Fruit fly (Drosophila melanogaster) whole organism, embryonic: Measurements from ENCODE around the gene Rad60.
A peak's percentile ranks its signal among the peaks of the same experiment; 100 is the strongest.

Experiments used
- Atf6 ChIP-seq: fragments of 200-800 bp; sonication (Bioruptor generic); IDR thresholded peaks from 2 replicates; pipeline ENCODE4 v1.3.6; 2022; ENCODE audit warnings: missing biosample characterization, missing genetic modification characterization
- CG1024 ChIP-seq: fragments of 200-800 bp; sonication (Bioruptor generic); IDR thresholded peaks from 2 replicates; pipeline ENCODE4 v1.3.6; 2022; ENCODE audit warnings: missing biosample characterization, missing genetic modification characterization
- CG12155 ChIP-seq: fragments of 200-800 bp; sonication (Bioruptor generic); optimal IDR thresholded peaks from 3 replicates; lab custom pipeline; 2016; ENCODE audit warnings: missing biosample characterization, missing genetic modification characterization
- CG1233 ChIP-seq: fragments of 200-800 bp; sonication (Bioruptor generic); optimal IDR thresholded peaks from 4 replicates; lab custom pipeline; 2018; ENCODE audit warnings: missing biosample characterization, mild to moderate bottlenecking, missing genetic modification characterization
- CG12659 ChIP-seq: fragments of 200-800 bp; sonication (Bioruptor generic); optimal IDR thresholded peaks from 3 replicates; lab custom pipeline; 2017; ENCODE audit warnings: mild to moderate bottlenecking, missing biosample characterization, missing genetic modification reagents, missing genetic modification characterization
- CG14710 ChIP-seq: fragments of 200-800 bp; sonication (Bioruptor generic); optimal IDR thresholded peaks from 3 replicates; lab custom pipeline; 2019; ENCODE audit warnings: missing biosample characterization, mild to moderate bottlenecking, missing genetic modification characterization, moderate library complexity
- CG14965 ChIP-seq: fragments of 200-800 bp; sonication (Bioruptor generic); optimal IDR thresholded peaks from 2 replicates; lab custom pipeline; 2016; ENCODE audit warnings: missing biosample characterization, missing genetic modification characterization, borderline replicate concordance
- CG17186 ChIP-seq: fragments of 200-800 bp; sonication (Bioruptor generic); optimal IDR thresholded peaks from 3 replicates; lab custom pipeline; 2017; ENCODE audit warnings: missing biosample characterization, missing genetic modification reagents, missing genetic modification characterization
- CG18619 ChIP-seq: fragments of 200-800 bp; sonication (Bioruptor generic); optimal IDR thresholded peaks from 3 replicates; lab custom pipeline; 2017; ENCODE audit warnings: missing biosample characterization, mild to moderate bottlenecking, missing genetic modification characterization
- CG2678 ChIP-seq: fragments of 200-800 bp; sonication (Bioruptor generic); optimal IDR thresholded peaks from 3 replicates; lab custom pipeline; 2019; ENCODE audit warnings: missing biosample characterization, mild to moderate bottlenecking, missing genetic modification characterization, moderate library complexity
- CG34224 ChIP-seq: fragments of 200-800 bp; sonication (Bioruptor generic); IDR thresholded peaks from 3 replicates; pipeline ENCODE4 v1.3.6; 2022; ENCODE audit warnings: missing biosample characterization, missing genetic modification characterization; ENCODE audit not compliant: partially characterized antibody
- CG5245 ChIP-seq: fragments of 200-800 bp; sonication (Bioruptor generic); optimal IDR thresholded peaks from 3 replicates; lab custom pipeline; 2016; ENCODE audit warnings: missing biosample characterization, missing genetic modification characterization
- CG6272 ChIP-seq: fragments of 200-800 bp; sonication (Bioruptor generic); IDR thresholded peaks from 2 replicates; pipeline ENCODE4 v1.3.6; 2022; ENCODE audit warnings: missing biosample characterization, missing genetic modification characterization
- CG6765 ChIP-seq: fragments of 200-800 bp; sonication (Bioruptor generic); optimal IDR thresholded peaks from 3 replicates; lab custom pipeline; 2017; ENCODE audit warnings: missing biosample characterization, mild to moderate bottlenecking, missing genetic modification characterization
- CG8089 ChIP-seq: fragments of 200-800 bp; sonication (Bioruptor generic); optimal IDR thresholded peaks from 3 replicates; lab custom pipeline; 2016; ENCODE audit warnings: missing biosample characterization, missing genetic modification characterization
- CG8478 ChIP-seq: fragments of >200 bp; optimal IDR thresholded peaks from 2 replicates; lab custom pipeline; 2018
- CHES-1-like ChIP-seq: fragments of 200-800 bp; sonication (Bioruptor generic); optimal IDR thresholded peaks from 2 replicates; lab custom pipeline; 2016; ENCODE audit warnings: missing biosample characterization, missing genetic modification characterization
- CoRest ChIP-seq: fragments of 200-800 bp; sonication (Bioruptor generic); optimal IDR thresholded peaks from 3 replicates; lab custom pipeline; 2018; ENCODE audit warnings: missing biosample characterization, mild to moderate bottlenecking, missing genetic modification characterization, moderate library complexity
- Dll ChIP-seq: fragments of 200-800 bp; sonication (Bioruptor generic); IDR thresholded peaks from 4 replicates; pipeline ENCODE4 v1.3.6; 2022; ENCODE audit warnings: missing biosample characterization, missing genetic modification characterization; ENCODE audit not compliant: partially characterized antibody
- Gsc ChIP-seq: fragments of 200-800 bp; sonication (Bioruptor generic); IDR thresholded peaks from 2 replicates; pipeline ENCODE4 v1.3.6; 2022; ENCODE audit warnings: missing biosample characterization, missing genetic modification characterization
- HLH3B ChIP-seq: fragments of 200-800 bp; sonication (Bioruptor generic); IDR thresholded peaks from 2 replicates; pipeline ENCODE4 v1.3.6; 2022; ENCODE audit warnings: missing biosample characterization, missing genetic modification characterization
- HLHmδ ChIP-seq: fragments of 200-800 bp; sonication (Bioruptor generic); optimal IDR thresholded peaks from 2 replicates; lab custom pipeline; 2018; ENCODE audit warnings: missing biosample characterization, mild to moderate bottlenecking, missing genetic modification characterization, moderate library complexity
- HmgD ChIP-seq: fragments of 200-800 bp; sonication (Bioruptor generic); optimal IDR thresholded peaks from 3 replicates; lab custom pipeline; 2016; ENCODE audit warnings: missing biosample characterization, missing genetic modification characterization
- Lim3 ChIP-seq: fragments of 200-800 bp; sonication (Bioruptor generic); IDR thresholded peaks from 2 replicates; pipeline ENCODE4 v1.3.6; 2022; ENCODE audit warnings: missing biosample characterization, missing genetic modification characterization
- Neu2 ChIP-seq: fragments of 200-800 bp; sonication (Bioruptor generic); optimal IDR thresholded peaks from 3 replicates; lab custom pipeline; 2016; ENCODE audit warnings: missing biosample characterization, missing genetic modification characterization, borderline replicate concordance
- Ptx1 ChIP-seq: fragments of 200-800 bp; sonication (Bioruptor generic); IDR thresholded peaks from 2 replicates; pipeline ENCODE4 v1.3.6; 2022; ENCODE audit warnings: missing biosample characterization, missing genetic modification characterization
- Side ChIP-seq: fragments of 200-800 bp; sonication (Bioruptor generic); optimal IDR thresholded peaks from 2 replicates; lab custom pipeline; 2016; ENCODE audit warnings: missing biosample characterization, missing genetic modification characterization
- Sox102F ChIP-seq: fragments of 200-800 bp; sonication (Bioruptor generic); optimal IDR thresholded peaks from 2 replicates; lab custom pipeline; 2018; ENCODE audit warnings: missing biosample characterization, mild to moderate bottlenecking, missing genetic modification characterization, moderate library complexity
- Taf1 ChIP-seq: fragments of 200-800 bp; sonication (Bioruptor generic); IDR thresholded peaks from 2 replicates; pipeline ENCODE4 v1.3.6; 2022; ENCODE audit warnings: missing biosample characterization, missing genetic modification characterization
- Xbp1 ChIP-seq: fragments of 200-800 bp; sonication (Bioruptor generic); optimal IDR thresholded peaks from 3 replicates; lab custom pipeline; 2016; ENCODE audit warnings: missing biosample characterization, mild to moderate bottlenecking, missing genetic modification characterization
- Xrp1 ChIP-seq: fragments of 200-800 bp; sonication (Bioruptor generic); IDR thresholded peaks from 2 replicates; pipeline ENCODE4 v1.3.6; 2022; ENCODE audit warnings: missing biosample characterization, missing genetic modification characterization
- amos ChIP-seq: fragments of 200-800 bp; sonication (Bioruptor generic); IDR thresholded peaks from 2 replicates; pipeline ENCODE4 v1.3.6; 2022; ENCODE audit warnings: missing biosample characterization, missing genetic modification characterization; ENCODE audit not compliant: partially characterized antibody
- az2 ChIP-seq: fragments of 200-800 bp; sonication (Bioruptor generic); optimal IDR thresholded peaks from 3 replicates; lab custom pipeline; 2016; ENCODE audit warnings: missing biosample characterization, missing genetic modification characterization
- corto ChIP-seq: fragments of 200-800 bp; sonication (Bioruptor generic); optimal IDR thresholded peaks from 2 replicates; lab custom pipeline; 2016; ENCODE audit warnings: missing biosample characterization, mild to moderate bottlenecking, missing genetic modification characterization, moderate library complexity
- crol ChIP-seq: fragments of 200-800 bp; sonication (Bioruptor generic); IDR thresholded peaks from 2 replicates; pipeline ENCODE4 v1.3.6; 2022; ENCODE audit warnings: missing biosample characterization, missing genetic modification characterization
- danr ChIP-seq: fragments of 200-800 bp; sonication (Bioruptor generic); IDR thresholded peaks from 2 replicates; pipeline ENCODE4 v1.3.6; 2022; ENCODE audit warnings: missing biosample characterization, missing genetic modification characterization
- dysf ChIP-seq: fragments of 200-800 bp; sonication (Bioruptor generic); IDR thresholded peaks from 3 replicates; pipeline ENCODE4 v1.3.6; 2022; ENCODE audit warnings: missing biosample characterization, missing genetic modification characterization
- fd64A ChIP-seq: fragments of 200-800 bp; sonication (Bioruptor generic); optimal IDR thresholded peaks from 3 replicates; lab custom pipeline; 2018; ENCODE audit warnings: missing biosample characterization, mild to moderate bottlenecking, missing genetic modification characterization
- gfzf ChIP-seq: fragments of 200-800 bp; sonication (Bioruptor generic); optimal IDR thresholded peaks from 2 replicates; lab custom pipeline; 2016; ENCODE audit warnings: missing biosample characterization, mild to moderate bottlenecking, missing genetic modification characterization, moderate library complexity
- gt ChIP-seq: fragments of 200-800 bp; sonication (Bioruptor generic); IDR thresholded peaks from 2 replicates; pipeline ENCODE4 v1.3.6; 2022; ENCODE audit warnings: missing biosample characterization, missing genetic modification characterization
- ind ChIP-seq: fragments of 200-800 bp; sonication (Bioruptor generic); optimal IDR thresholded peaks from 3 replicates; lab custom pipeline; 2016; ENCODE audit warnings: missing biosample characterization, missing genetic modification characterization
- jumu ChIP-seq: fragments of 200-800 bp; sonication (Bioruptor generic); optimal IDR thresholded peaks from 3 replicates; lab custom pipeline; 2016; ENCODE audit warnings: missing biosample characterization, missing genetic modification characterization
- klu ChIP-seq: fragments of 200-800 bp; sonication (Bioruptor generic); IDR thresholded peaks from 2 replicates; pipeline ENCODE4 v1.3.6; 2022; ENCODE audit warnings: missing biosample characterization, missing genetic modification characterization
- lbe ChIP-seq: fragments of 200-800 bp; sonication (Bioruptor generic); optimal IDR thresholded peaks from 2 replicates; lab custom pipeline; 2016; ENCODE audit warnings: missing biosample characterization, mild to moderate bottlenecking, missing genetic modification characterization
- lilli ChIP-seq: fragments of 200-800 bp; sonication (Bioruptor generic); optimal IDR thresholded peaks from 3 replicates; lab custom pipeline; 2016; ENCODE audit warnings: missing biosample characterization, missing genetic modification characterization
- pho ChIP-seq: fragments of 200-800 bp; sonication (Bioruptor generic); optimal IDR thresholded peaks from 2 replicates; lab custom pipeline; 2016; ENCODE audit warnings: missing biosample characterization, missing genetic modification characterization
- pzg ChIP-seq: fragments of 200-800 bp; sonication (Bioruptor generic); optimal IDR thresholded peaks from 3 replicates; lab custom pipeline; 2018; ENCODE audit warnings: missing biosample characterization, mild to moderate bottlenecking, missing genetic modification characterization, moderate library complexity
- run ChIP-seq: fragments of 200-800 bp; sonication (Bioruptor generic); optimal IDR thresholded peaks from 3 replicates; lab custom pipeline; 2018; ENCODE audit warnings: missing biosample characterization, mild to moderate bottlenecking, missing genetic modification characterization
- shn ChIP-seq: fragments of 200-800 bp; sonication (Bioruptor generic); optimal IDR thresholded peaks from 3 replicates; lab custom pipeline; 2016; ENCODE audit warnings: missing biosample characterization, missing genetic modification characterization
- slou ChIP-seq: fragments of 200-800 bp; sonication (Bioruptor generic); optimal IDR thresholded peaks from 3 replicates; lab custom pipeline; 2016; ENCODE audit warnings: missing biosample characterization, missing genetic modification characterization
- wek ChIP-seq: fragments of 200-800 bp; sonication (Bioruptor generic); optimal IDR thresholded peaks from 3 replicates; lab custom pipeline; 2018; ENCODE audit warnings: missing biosample characterization, mild to moderate bottlenecking, missing genetic modification characterization, moderate library complexity
- zen2 ChIP-seq: fragments of 200-800 bp; sonication (Bioruptor generic); IDR thresholded peaks from 3 replicates; pipeline ENCODE4 v1.3.6; 2022; ENCODE audit warnings: missing biosample characterization, missing genetic modification characterization; ENCODE audit not compliant: partially characterized antibody

The Rad60 gene

dm6 chr3R:23221680-23222148 is 29.6 kb downstream of the Rad60 start (continued):
- TF ChIP-seq Sox102F (no peak), Dll (peak; percentile 47; the same call in 1 of the 4 replicates), HLHmδ (GFP tag; lab: Kevin White, UChicago) (no peak), corto (GFP tag; lab: Kevin White, UChicago) (no peak), klu (no peak), CG1233 (GFP tag; lab: Kevin White, UChicago) (no peak), lbe (GFP tag; lab: Kevin White, UChicago) (peak; percentile 67), CHES-1-like (no peak), CG5245 (GFP tag; lab: Kevin White, UChicago) (no peak), run (no peak), CG6272 (GFP tag; lab: Robert Waterston, UW) (no peak), crol (GFP tag; lab: Robert Waterston, UW) (no peak), jumu (no peak), slou (no peak), fd64A (GFP tag; lab: Kevin White, UChicago) (no peak), Side (GFP tag; lab: Kevin White, UChicago) (no peak), Xbp1 (GFP tag; lab: Kevin White, UChicago) (no peak), Taf1 (GFP tag; lab: Robert Waterston, UW) (no peak), gfzf (peak; percentile 88), ind (GFP tag; lab: Kevin White, UChicago) (no peak), CG14965 (GFP tag; lab: Kevin White, UChicago) (no peak), CG34224 (GFP tag; lab: Robert Waterston, UW) (no peak), CG6765 (no peak), shn (GFP tag; lab: Kevin White, UChicago) (no peak), CG18619 (GFP tag; lab: Kevin White, UChicago) (no peak), danr (GFP tag; lab: Robert Waterston, UW) (no peak), Ptx1 (GFP tag; lab: Robert Waterston, UW) (no peak), Gsc (GFP tag; lab: Robert Waterston, UW) (no peak), gt (GFP tag; lab: Robert Waterston, UW) (no peak), CG8089 (GFP tag; lab: Kevin White, UChicago) (no peak), Lim3 (no peak), az2 (GFP tag; lab: Kevin White, UChicago) (no peak), wek (GFP tag; lab: Kevin White, UChicago) (no peak), CG12155 (GFP tag; lab: Kevin White, UChicago) (no peak), CG14710 (no peak), dysf (GFP tag; lab: Robert Waterston, UW) (no peak), Neu2 (GFP tag; lab: Kevin White, UChicago) (no peak), Atf6 (GFP tag; lab: Robert Waterston, UW) (no peak), lilli (GFP tag; lab: Kevin White, UChicago) (no peak), CG1024 (GFP tag; lab: Robert Waterston, UW) (no peak), CG17186 (GFP tag; lab: Kevin White, UChicago) (no peak), HmgD (GFP tag; lab: Kevin White, UChicago) (no peak), CoRest (no peak), amos (GFP tag; lab: Robert Waterston, UW) (no peak; the same call in 1 of the 2 replicates), zen2 (GFP tag; lab: Robert Waterston, UW) (no peak; the same call in 2 of the 3 replicates), pho (GFP tag; lab: Kevin White, UChicago) (peak; percentile 0), Xrp1 (GFP tag; lab: Robert Waterston, UW) (no peak), HLH3B (GFP tag; lab: Robert Waterston, UW) (no peak), CG2678 (no peak), CG12659 (peak; percentile 65), pzg (GFP tag; lab: Kevin White, UChicago) (peak; percentile 75), CG8478 (no peak)
